Worm (Caenorhabditis elegans): Measurements from ENCODE around the gene F57C7.4.

F57C7.4 gene

ce11 chrX:10629117-10629516 lies 39.8 kb upstream of the F57C7.4 start:
- TF ChIP-seq mdl-1 (tag; optimal IDR thresholded peaks at IDR 0.05) (no peak), elt-3 (tag; optimal IDR thresholded peaks at IDR 0.05) (no peak), nhr-67 (tag; optimal IDR thresholded peaks at IDR 0.05) (no peak), fkh-10 (GFP tag; optimal IDR thresholded peaks at IDR 0.05) (no peak), aly-2 (tag; optimal IDR thresholded peaks at IDR 0.05) (no peak), pha-4 (tag; optimal IDR thresholded peaks at IDR 0.05) (no peak), ztf-11 (tag; optimal IDR thresholded peaks at IDR 0.05) (no peak), nhr-76 (tag; optimal IDR thresholded peaks at IDR 0.05) (no peak), ZK546.5 (tag; optimal IDR thresholded peaks at IDR 0.05) (no peak)

- TF ChIP-seq pqm-1 (tag; optimal IDR thresholded peaks at IDR 0.05) (peak; percentile 35), aly-2 (tag; optimal IDR thresholded peaks at IDR 0.05) (no peak), elt-2 (tag; optimal IDR thresholded peaks at IDR 0.05) (peak; percentile 35), pha-4 (tag; optimal IDR thresholded peaks at IDR 0.05) (peak; percentile 33)
These were observed 39.1 kb upstream of the F57C7.4 start, which contains the start of gene M79.2 for ce11 chrX:10628454-10628853. TSS of gene M79.2 (minus strand) at chrX:10628807.

ce11 chrX:10624157-10624623 lies 34.8 kb upstream of the F57C7.4 start, which contains the start of gene abl-1:
TSS of gene abl-1 (minus strand) at chrX:10624207.
- TF ChIP-seq nhr-23 (tag; optimal IDR thresholded peaks at IDR 0.05), result peak; percentile 17
- no peak for TF ChIP-seq ztf-4 (tag; optimal IDR thresholded peaks at IDR 0.05)
- TF ChIP-seq nfya-1 (tag; optimal IDR thresholded peaks at IDR 0.05; ENCODE audit: insufficient read depth), result peak; percentile 36
- no peak for TF ChIP-seq elt-3 (tag; optimal IDR thresholded peaks at IDR 0.05)
- TF ChIP-seq lin-39 (tag; optimal IDR thresholded peaks at IDR 0.05), result peak; percentile 9
- TF ChIP-seq nhr-25 (tag; optimal IDR thresholded peaks at IDR 0.05), result peak; percentile 45
- TF ChIP-seq pha-4 (tag; optimal IDR thresholded peaks at IDR 0.05), result peak; percentile 63
- peak; percentile 19 for TF ChIP-seq hmg-11 (tag; optimal IDR thresholded peaks at IDR 0.05)

DNA sequence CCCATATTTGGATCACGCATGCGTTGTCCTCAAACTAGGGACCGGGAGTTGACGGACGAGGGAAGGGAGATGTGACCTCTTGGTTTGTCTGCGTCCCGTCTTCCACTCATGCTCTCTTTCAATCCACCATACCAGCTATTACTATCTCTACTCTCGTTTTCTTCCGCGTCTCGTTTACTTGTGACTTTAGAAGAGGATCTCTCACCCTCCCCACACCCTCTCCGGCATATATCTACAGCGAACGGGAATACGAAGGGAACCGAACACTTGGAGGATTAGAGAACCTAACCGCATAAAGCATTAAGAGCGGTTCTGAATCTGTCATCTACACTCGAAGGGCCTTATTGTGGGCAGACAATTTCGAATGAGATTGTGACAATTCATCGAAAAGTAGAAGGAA lies 33.8 kb upstream of the F57C7.4 start:
- TF ChIP-seq nhr-23 (tag; optimal IDR thresholded peaks at IDR 0.05) (peak; percentile 44), nfya-1 (tag; optimal IDR thresholded peaks at IDR 0.05; ENCODE audit: insufficient read depth) (peak; percentile 18), zag-1 (tag; optimal IDR thresholded peaks at IDR 0.05) (no peak), hmg-11 (tag; optimal IDR thresholded peaks at IDR 0.05) (peak; percentile 46)

ce11 chrX:10622607-10623006 lies 33.2 kb upstream of the F57C7.4 start:
- TF ChIP-seq jun-1 (tag; optimal IDR thresholded peaks at IDR 0.05), result no peak
- no peak for TF ChIP-seq nhr-237 (tag; optimal IDR thresholded peaks at IDR 0.05)
- TF ChIP-seq lsy-12 (tag; optimal IDR thresholded peaks at IDR 0.05), result no peak
- no peak for TF ChIP-seq egl-5 (tag; optimal IDR thresholded peaks at IDR 0.05)
- no peak for TF ChIP-seq unc-62 (GFP tag; optimal IDR thresholded peaks at IDR 0.05)
- no peak for TF ChIP-seq ztf-4 (tag; optimal IDR thresholded peaks at IDR 0.05)
- TF ChIP-seq R02D3.7 (tag; optimal IDR thresholded peaks at IDR 0.05), result no peak
- TF ChIP-seq hmg-11 (tag; optimal IDR thresholded peaks at IDR 0.05), result no peak
- TF ChIP-seq pqm-1 (tag; optimal IDR thresholded peaks at IDR 0.05), result no peak
- no peak for TF ChIP-seq ZK546.5 (tag; optimal IDR thresholded peaks at IDR 0.05)
- no peak for TF ChIP-seq elt-2 (tag; optimal IDR thresholded peaks at IDR 0.05)
- TF ChIP-seq tbx-2 (tag; optimal IDR thresholded peaks at IDR 0.05), result no peak
- TF ChIP-seq nhr-25 (tag; optimal IDR thresholded peaks at IDR 0.05), result no peak
- no peak for TF ChIP-seq eor-1 (tag; optimal IDR thresholded peaks at IDR 0.05)
- TF ChIP-seq ama-1 (optimal IDR thresholded peaks at IDR 0.05), result no peak

DNA sequence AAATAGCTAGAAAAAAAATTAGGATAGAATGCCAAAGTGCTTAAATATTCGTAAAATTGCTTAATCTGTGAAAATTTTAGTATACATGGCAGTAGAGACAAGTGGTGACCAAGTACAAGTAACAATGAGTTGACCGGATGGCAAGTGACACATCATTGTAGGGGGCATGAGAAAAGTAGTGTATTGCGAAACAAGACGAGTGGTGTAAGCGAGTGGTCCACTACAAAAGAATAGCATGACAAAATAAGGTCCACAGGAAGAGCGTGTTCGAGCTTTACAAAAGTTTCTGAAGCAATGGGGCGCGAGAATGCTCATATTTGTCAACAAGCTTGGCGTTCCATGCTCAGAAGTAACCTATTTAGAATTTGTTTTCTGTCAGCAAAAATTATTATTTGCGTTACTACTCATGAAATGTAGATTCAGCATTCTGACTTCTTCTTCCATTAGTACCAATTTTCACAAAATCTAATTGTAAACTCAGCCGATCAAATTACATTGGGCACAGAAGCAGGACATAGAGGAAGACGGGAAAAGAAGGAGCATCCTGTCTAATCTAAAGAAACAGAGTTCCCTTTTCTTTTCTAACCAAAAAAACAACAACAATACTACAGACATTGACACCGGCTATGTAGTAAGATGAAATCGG lies 30.3 kb upstream of the F57C7.4 start:
- no peak for TF ChIP-seq egl-5 (tag; optimal IDR thresholded peaks at IDR 0.05)
- TF ChIP-seq jun-1 (tag; optimal IDR thresholded peaks at IDR 0.05), result no peak
- no peak for TF ChIP-seq elt-1 (tag; optimal IDR thresholded peaks at IDR 0.05)
- no peak for TF ChIP-seq nhr-237 (tag; optimal IDR thresholded peaks at IDR 0.05)
- no peak for TF ChIP-seq ceh-16 (tag; optimal IDR thresholded peaks at IDR 0.05)
